Fruit fly (Drosophila melanogaster): ENCODE results near the gene smog.

dm6 chr2L:4886132-4886531 lies 33.5 kb downstream of the smog start:
- no peak for TF ChIP-seq Atf-2 (GFP tag; optimal IDR thresholded peaks at IDR 0.05)
- TF ChIP-seq nerfin-2 (GFP tag; IDR thresholded peaks at IDR 0.05; ENCODE audit: partially characterized antibody): no peak
- TF ChIP-seq jing (GFP tag; optimal IDR thresholded peaks at IDR 0.05): no peak
- TF ChIP-seq CG2875 (GFP tag; optimal IDR thresholded peaks at IDR 0.05): no peak
- no peak for TF ChIP-seq crol (GFP tag; IDR thresholded peaks at IDR 0.05)
- TF ChIP-seq CG3847 (GFP tag; IDR thresholded peaks at IDR 0.05): no peak
- TF ChIP-seq Bdp1 (GFP tag; optimal IDR thresholded peaks at IDR 0.05): no peak
- no peak for TF ChIP-seq NC2α (GFP tag; optimal IDR thresholded peaks at IDR 0.05)
- no peak for TF ChIP-seq nerfin-1 (tag; optimal IDR thresholded peaks at IDR 0.05)
- no peak for TF ChIP-seq CG34422 (GFP tag; IDR thresholded peaks at IDR 0.05)
- no peak for TF ChIP-seq HLHmδ (GFP tag; optimal IDR thresholded peaks at IDR 0.05)
- TF ChIP-seq CG32767 (GFP tag; IDR thresholded peaks at IDR 0.05): no peak
